Fruit fly (Drosophila melanogaster) whole organism, prepupa: ENCODE results near the gene Cortactin.

ENCODE experiments used
- CG3919 ChIP-seq: fragments of 200-800 bp; sonication (Bioruptor generic); optimal IDR thresholded peaks from 3 replicates; lab custom pipeline; 2016; ENCODE audit warnings: missing biosample characterization, missing genetic modification characterization
- CG6276 ChIP-seq: fragments of 200-800 bp; sonication (Bioruptor generic); optimal IDR thresholded peaks from 2 replicates; lab custom pipeline; 2017; ENCODE audit warnings: missing biosample characterization, mild to moderate bottlenecking, missing genetic modification characterization
- Ets21C ChIP-seq: fragments of 200-800 bp; sonication (Bioruptor generic); optimal IDR thresholded peaks from 3 replicates; lab custom pipeline; 2016; ENCODE audit warnings: missing biosample characterization, missing genetic modification characterization
- Hr39 ChIP-seq: fragments of 200-800 bp; sonication (Bioruptor generic); optimal IDR thresholded peaks from 2 replicates; lab custom pipeline; 2016; ENCODE audit warnings: missing biosample characterization, missing genetic modification characterization
- OdsH ChIP-seq: fragments of 200-800 bp; sonication (Bioruptor generic); optimal IDR thresholded peaks from 3 replicates; lab custom pipeline; 2016; ENCODE audit warnings: missing biosample characterization, missing genetic modification characterization
- Sox102F ChIP-seq: fragments of 200-800 bp; sonication (Bioruptor generic); optimal IDR thresholded peaks from 2 replicates; lab custom pipeline; 2016; ENCODE audit warnings: missing biosample characterization, mild to moderate bottlenecking, missing genetic modification characterization
- Sox15 ChIP-seq: fragments of 200-800 bp; sonication (Bioruptor generic); optimal IDR thresholded peaks from 3 replicates; lab custom pipeline; 2016; ENCODE audit warnings: missing biosample characterization, missing genetic modification characterization
- fd85E ChIP-seq: fragments of 200-800 bp; sonication (Bioruptor generic); optimal IDR thresholded peaks from 3 replicates; lab custom pipeline; 2016; ENCODE audit warnings: missing biosample characterization, missing genetic modification characterization
- fkh ChIP-seq: fragments of 200-800 bp; sonication (Bioruptor generic); optimal IDR thresholded peaks from 3 replicates; lab custom pipeline; 2017; ENCODE audit warnings: missing biosample characterization, mild to moderate bottlenecking, missing genetic modification characterization, moderate library complexity
- lz ChIP-seq: fragments of 200-800 bp; sonication (Bioruptor generic); optimal IDR thresholded peaks from 3 replicates; lab custom pipeline; 2016; ENCODE audit warnings: missing biosample characterization, missing genetic modification characterization

DNA sequence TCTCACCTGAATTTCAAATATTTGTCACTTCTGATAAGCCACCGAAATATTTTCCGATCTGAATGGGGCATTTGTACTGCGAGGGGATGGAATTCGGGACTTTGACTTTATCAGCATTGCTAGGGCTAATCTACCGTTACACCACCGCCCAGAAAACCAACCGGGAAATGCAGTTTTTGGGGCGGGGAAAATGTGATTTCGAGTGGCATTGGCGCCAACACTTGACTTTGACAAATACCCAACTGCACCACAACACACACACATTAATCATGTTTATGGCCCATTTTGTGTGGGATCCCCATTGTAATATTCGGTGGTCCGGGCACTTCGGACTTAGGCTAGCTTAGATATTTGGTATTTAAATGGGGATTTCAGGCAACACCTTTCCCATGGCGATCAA is 14.7 kb upstream of the Cortactin start:
- no peak for TF ChIP-seq fd85E (GFP tag; lab: Kevin White, UChicago)
- no peak for TF ChIP-seq Hr39
- no peak for TF ChIP-seq CG3919
- no peak for TF ChIP-seq Sox15 (GFP tag; lab: Kevin White, UChicago)
- no peak for TF ChIP-seq Sox102F
- TF ChIP-seq CG6276 (GFP tag; lab: Kevin White, UChicago): no peak
- no peak for TF ChIP-seq Ets21C (GFP tag; lab: Kevin White, UChicago)
- no peak for TF ChIP-seq OdsH (GFP tag; lab: Kevin White, UChicago)
- TF ChIP-seq fkh (GFP tag; lab: Kevin White, UChicago): no peak
- no peak for TF ChIP-seq lz (GFP tag; lab: Kevin White, UChicago)
